Worm (Caenorhabditis elegans) whole organism, early embryonic: ENCODE data around the gene ZK688.5.

Experiments
- B0310.2 ChIP-seq: sonication (generic microtip); optimal IDR thresholded peaks from 2 replicates; lab custom pipeline; 2016; ENCODE audit warnings: mild to moderate bottlenecking, missing genetic modification characterization, missing compliant biosample characterization
- aly-1 ChIP-seq: sonication (generic microtip); optimal IDR thresholded peaks from 2 replicates; lab custom pipeline; 2016; ENCODE audit warnings: missing genetic modification characterization, missing compliant biosample characterization
- ama-1 ChIP-seq: fragments of 150-350 bp; optimal IDR thresholded peaks from 2 replicates; lab custom pipeline; 2014
- ceh-13 ChIP-seq: fragments of 200-800 bp; sonication (Bioruptor generic); optimal IDR thresholded peaks from 2 replicates; lab custom pipeline; 2018; ENCODE audit warnings: mild to moderate bottlenecking, missing genetic modification characterization, missing compliant biosample characterization
- ets-7 ChIP-seq: sonication (generic microtip); optimal IDR thresholded peaks from 2 replicates; lab custom pipeline; 2016; ENCODE audit warnings: missing genotype, missing genetic modification characterization, missing compliant biosample characterization
- flt-1 ChIP-seq: fragments of 200-800 bp; sonication (Bioruptor generic); IDR thresholded peaks from 2 replicates; pipeline ENCODE4 v1.3.6; 2022; ENCODE audit warnings: missing genetic modification characterization, missing compliant biosample characterization
- hnd-1 ChIP-seq: sonication (generic microtip); optimal IDR thresholded peaks from 2 replicates; lab custom pipeline; 2016; ENCODE audit warnings: missing genetic modification characterization, missing compliant biosample characterization
- sea-1 ChIP-seq: fragments of 200-800 bp; sonication (Bioruptor generic); conservative IDR thresholded peaks from 2 replicates; pipeline ENCODE4 v1.3.6; 2022; ENCODE audit warnings: missing genetic modification characterization, missing compliant biosample characterization

ce11 chrIII:7878852-7879329 is 12.5 kb downstream of the ZK688.5 start, which contains the start of gene sup-18:
- TF ChIP-seq ama-1 (lab: Kevin White, UChicago) (no peak), ets-7 (tag; lab: Kevin White, UChicago) (no peak), ceh-13 (GFP tag; lab: Kevin White, UChicago) (no peak), flt-1 (GFP tag; lab: Robert Waterston, UW) (no peak), sea-1 (GFP tag; lab: Robert Waterston, UW) (no peak), B0310.2 (tag; lab: Kevin White, UChicago) (no peak), hnd-1 (tag; lab: Kevin White, UChicago) (no peak), aly-1 (tag; lab: Kevin White, UChicago) (no peak)
